Worm (Caenorhabditis elegans): ENCODE results near the gene prmt-6.

Gene prmt-6

DNA sequence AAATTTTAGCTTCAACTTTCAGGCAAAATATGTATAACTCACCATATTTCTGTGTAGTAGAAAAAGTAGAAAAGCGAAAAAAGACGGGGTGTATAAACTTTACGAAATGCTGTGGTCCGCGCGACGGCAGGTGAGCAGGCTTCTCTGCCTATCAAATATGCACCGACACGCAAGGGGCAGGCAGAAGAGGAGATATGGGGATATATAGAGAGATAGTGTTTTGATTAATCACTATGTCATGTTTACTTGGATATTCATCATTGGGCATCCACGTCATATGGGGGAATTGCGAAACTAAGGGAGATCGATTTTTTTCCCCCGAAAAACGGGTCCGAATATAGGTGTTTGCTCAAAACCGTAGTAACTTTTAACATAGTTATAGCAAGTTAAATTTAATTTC lies 28.3 kb downstream of the prmt-6 start, which contains the start of gene gcy-37:
gcy-37 (minus strand) TSS at position 101 of the 400 bp plus-strand sequence.
- TF ChIP-seq ets-7 (tag; optimal IDR thresholded peaks at IDR 0.05) (no peak), ceh-13 (GFP tag; optimal IDR thresholded peaks at IDR 0.05) (no peak), ama-1 (optimal IDR thresholded peaks at IDR 0.05) (no peak), tra-4 (tag; optimal IDR thresholded peaks at IDR 0.05) (no peak), hmbx-1 (tag; optimal IDR thresholded peaks at IDR 0.05) (no peak), ceh-36 (tag; optimal IDR thresholded peaks at IDR 0.05) (no peak), sea-1 (GFP tag; conservative IDR thresholded peaks at IDR 0.05) (no peak), aly-1 (tag; optimal IDR thresholded peaks at IDR 0.05) (no peak), F13C5.2 (tag; optimal IDR thresholded peaks at IDR 0.05) (no peak)

DNA sequence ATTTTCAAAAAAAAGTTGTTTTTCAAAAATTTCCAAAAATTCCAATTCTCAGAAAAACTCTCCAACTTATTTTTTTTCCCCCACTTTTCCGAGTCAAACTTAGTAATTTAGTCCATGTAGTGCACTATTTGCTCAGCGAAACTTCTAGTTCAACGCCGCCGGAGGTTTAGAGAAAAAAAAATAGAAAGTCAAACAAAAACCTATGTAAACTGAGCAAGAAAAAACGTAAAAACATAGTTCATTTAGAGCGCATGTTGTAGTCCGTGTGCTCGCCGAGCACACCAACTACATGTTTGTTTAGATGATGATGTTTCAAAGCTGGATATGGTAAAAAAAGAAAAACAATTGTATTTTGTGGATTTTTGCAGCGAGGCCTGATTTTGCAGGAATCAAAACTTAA lies 31.5 kb downstream of the prmt-6 start:
- TF ChIP-seq F13C5.2 (tag; optimal IDR thresholded peaks at IDR 0.05) (no peak), hmg-4 (GFP tag; optimal IDR thresholded peaks at IDR 0.05) (no peak), flt-1 (GFP tag; IDR thresholded peaks at IDR 0.05) (no peak), tbx-11 (GFP tag; IDR thresholded peaks at IDR 0.05) (no peak)

ce11 chrIV:2168514-2168913 lies 37.7 kb downstream of the prmt-6 start, which contains the start of gene C54E4.4:
Gene C54E4.4 (minus strand): TSS chrIV:2168614.
- TF ChIP-seq F13C5.2 (tag; optimal IDR thresholded peaks at IDR 0.05) (no peak), scrt-1 (GFP tag; IDR thresholded peaks at IDR 0.05) (no peak), ama-1 (optimal IDR thresholded peaks at IDR 0.05) (no peak), tbx-11 (GFP tag; IDR thresholded peaks at IDR 0.05) (no peak), hmg-4 (GFP tag; optimal IDR thresholded peaks at IDR 0.05) (no peak), tbx-37 (GFP tag; conservative IDR thresholded peaks at IDR 0.05) (no peak), ceh-36 (tag; optimal IDR thresholded peaks at IDR 0.05) (no peak), hmbx-1 (tag; optimal IDR thresholded peaks at IDR 0.05) (no peak), B0310.2 (tag; optimal IDR thresholded peaks at IDR 0.05) (no peak), ceh-13 (GFP tag; optimal IDR thresholded peaks at IDR 0.05) (no peak), ets-7 (tag; optimal IDR thresholded peaks at IDR 0.05) (no peak), hnd-1 (tag; optimal IDR thresholded peaks at IDR 0.05) (no peak)

- TF ChIP-seq ceh-13 (GFP tag; optimal IDR thresholded peaks at IDR 0.05) (no peak), sea-1 (GFP tag; conservative IDR thresholded peaks at IDR 0.05) (no peak), hnd-1 (tag; optimal IDR thresholded peaks at IDR 0.05) (no peak), tbx-37 (GFP tag; conservative IDR thresholded peaks at IDR 0.05) (no peak), pes-1 (GFP tag; IDR thresholded peaks at IDR 0.05) (no peak), flt-1 (GFP tag; IDR thresholded peaks at IDR 0.05) (no peak), ceh-36 (tag; optimal IDR thresholded peaks at IDR 0.05) (no peak), aly-1 (tag; optimal IDR thresholded peaks at IDR 0.05) (no peak), B0310.2 (tag; optimal IDR thresholded peaks at IDR 0.05) (no peak), hmbx-1 (tag; optimal IDR thresholded peaks at IDR 0.05) (no peak), tra-4 (tag; optimal IDR thresholded peaks at IDR 0.05) (no peak), F13C5.2 (tag; optimal IDR thresholded peaks at IDR 0.05) (no peak), ama-1 (optimal IDR thresholded peaks at IDR 0.05) (no peak), hmg-4 (GFP tag; optimal IDR thresholded peaks at IDR 0.05) (no peak), ets-7 (tag; optimal IDR thresholded peaks at IDR 0.05) (no peak), scrt-1 (GFP tag; IDR thresholded peaks at IDR 0.05) (no peak), tbx-11 (GFP tag; IDR thresholded peaks at IDR 0.05) (no peak)
Observed at ce11 chrIV:2170332-2170731, 39.6 kb downstream of the prmt-6 start.

DNA sequence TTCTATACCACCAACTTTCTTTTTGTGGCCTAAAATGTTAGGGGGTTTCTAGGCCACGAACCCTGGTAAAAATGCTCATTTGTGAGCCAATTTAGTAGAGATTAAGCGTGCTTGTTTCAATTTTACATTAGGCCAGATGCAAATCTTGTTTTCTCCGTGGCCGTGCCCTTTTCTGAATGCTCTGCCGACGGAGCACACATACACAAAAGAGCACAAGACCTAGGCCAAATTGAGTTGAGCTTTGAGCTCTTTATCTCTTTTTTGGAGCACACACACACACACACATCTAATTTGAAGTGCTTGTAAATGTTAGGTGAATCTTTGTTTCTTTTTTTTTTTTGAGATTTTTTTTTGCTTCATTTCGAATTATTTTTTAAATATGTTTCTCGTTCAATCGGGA lies 42.1 kb downstream of the prmt-6 start:
- TF ChIP-seq ets-7 (tag; optimal IDR thresholded peaks at IDR 0.05) (no peak), ama-1 (optimal IDR thresholded peaks at IDR 0.05) (no peak), scrt-1 (GFP tag; IDR thresholded peaks at IDR 0.05) (no peak), B0310.2 (tag; optimal IDR thresholded peaks at IDR 0.05) (no peak), flt-1 (GFP tag; IDR thresholded peaks at IDR 0.05) (no peak), tbx-11 (GFP tag; IDR thresholded peaks at IDR 0.05) (no peak), pes-1 (GFP tag; IDR thresholded peaks at IDR 0.05) (no peak), hnd-1 (tag; optimal IDR thresholded peaks at IDR 0.05) (no peak), aly-1 (tag; optimal IDR thresholded peaks at IDR 0.05) (no peak)

DNA sequence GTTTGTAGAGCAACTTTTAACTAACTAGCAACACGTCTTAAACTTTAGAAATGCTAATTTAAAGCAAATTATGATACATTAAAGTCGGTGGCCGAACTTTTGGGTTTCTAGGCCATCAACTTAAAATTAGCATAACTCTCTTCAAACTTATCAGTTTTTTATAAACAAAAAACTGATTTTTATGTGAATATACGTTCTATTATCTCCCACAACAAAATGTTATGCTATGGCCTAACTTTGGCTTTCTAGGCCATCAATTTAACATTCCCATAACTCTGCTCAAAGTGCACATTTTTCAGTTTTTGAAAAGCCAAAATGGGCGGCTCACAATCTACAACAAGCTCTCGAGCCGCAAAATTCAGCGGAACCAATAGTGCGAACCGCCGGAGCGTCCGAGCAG lies 44.5 kb downstream of the prmt-6 start, which contains the start of gene C54E4.1:
C54E4.1 (plus strand) TSS at position 301 of the 400 bp plus-strand sequence.
- no peak for TF ChIP-seq hmbx-1 (tag; optimal IDR thresholded peaks at IDR 0.05)
- no peak for TF ChIP-seq ceh-13 (GFP tag; optimal IDR thresholded peaks at IDR 0.05)
- TF ChIP-seq tra-4 (tag; optimal IDR thresholded peaks at IDR 0.05) = no peak
- no peak for TF ChIP-seq hmg-4 (GFP tag; optimal IDR thresholded peaks at IDR 0.05)
- no peak for TF ChIP-seq flt-1 (GFP tag; IDR thresholded peaks at IDR 0.05)
- TF ChIP-seq ets-7 (tag; optimal IDR thresholded peaks at IDR 0.05) = no peak
- TF ChIP-seq tbx-11 (GFP tag; IDR thresholded peaks at IDR 0.05) = no peak

ce11 chrIV:2177545-2177944 lies 46.8 kb downstream of the prmt-6 start, which contains the start of gene hrpu-2:
Gene hrpu-2 (plus strand): TSS chrIV:2177896.
- TF ChIP-seq pes-1 (GFP tag; IDR thresholded peaks at IDR 0.05) (no peak), F13C5.2 (tag; optimal IDR thresholded peaks at IDR 0.05) (peak; percentile 64), scrt-1 (GFP tag; IDR thresholded peaks at IDR 0.05) (no peak), hmbx-1 (tag; optimal IDR thresholded peaks at IDR 0.05) (no peak)
